Worm (Caenorhabditis elegans): ENCODE results near the gene ncx-5.

Gene ncx-5

ce11 chrV:10529600-10529999 lies 39.7 kb upstream of the ncx-5 start:
- peak; percentile 31 for TF ChIP-seq nhr-28 (tag; optimal IDR thresholded peaks at IDR 0.05)
- TF ChIP-seq aha-1 (tag): peak; percentile 90
- no peak for TF ChIP-seq daf-8 (GFP tag; IDR thresholded peaks at IDR 0.05)

DNA sequence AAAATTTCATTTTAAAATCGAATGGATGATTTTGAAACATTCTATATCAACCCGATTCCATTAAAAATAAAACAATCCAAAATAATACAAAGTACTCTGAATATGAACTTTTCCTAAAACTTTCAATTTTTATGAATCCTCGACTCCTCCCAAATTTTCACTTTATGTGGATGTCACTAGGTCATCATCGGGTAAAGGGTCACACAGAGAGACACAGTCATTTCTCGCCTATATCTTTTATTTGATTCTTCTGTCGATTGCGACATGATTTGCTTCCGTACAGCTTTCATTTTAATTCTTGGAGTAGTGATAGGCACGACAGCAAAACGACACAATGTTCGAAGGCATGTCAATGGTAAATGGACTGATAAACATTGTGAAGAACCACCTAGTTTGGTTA lies 38.6 kb upstream of the ncx-5 start, which contains the start of gene F25D1.3:
F25D1.3 (plus strand) TSS at position 225 of the 400 bp plus-strand sequence.
- no peak for TF ChIP-seq nhr-77 (tag; optimal IDR thresholded peaks at IDR 0.05)
- no peak for TF ChIP-seq lin-13 (GFP tag; optimal IDR thresholded peaks at IDR 0.05)
- TF ChIP-seq F10B5.3 (tag; optimal IDR thresholded peaks at IDR 0.05): no peak
- no peak for TF ChIP-seq ZK337.2 (GFP tag; IDR thresholded peaks at IDR 0.05)
- no peak for TF ChIP-seq fos-1 (tag; optimal IDR thresholded peaks at IDR 0.05)
- no peak for TF ChIP-seq egl-27 (tag; optimal IDR thresholded peaks at IDR 0.05)
- no peak for TF ChIP-seq nhr-102 (tag; optimal IDR thresholded peaks at IDR 0.05)
- TF ChIP-seq Y75B8A.6 (GFP tag; IDR thresholded peaks at IDR 0.05): no peak
- TF ChIP-seq ceh-82 (tag; optimal IDR thresholded peaks at IDR 0.05): no peak
- no peak for TF ChIP-seq vab-7 (GFP tag; IDR thresholded peaks at IDR 0.05)
- TF ChIP-seq nhr-48 (tag; optimal IDR thresholded peaks at IDR 0.05): no peak
- TF ChIP-seq skn-1 (tag; optimal IDR thresholded peaks at IDR 0.05): no peak
- no peak for TF ChIP-seq nhr-25 (tag; optimal IDR thresholded peaks at IDR 0.05; ENCODE audit: borderline replicate concordance, insufficient read depth)
- no peak for TF ChIP-seq lin-1 (GFP tag; IDR thresholded peaks at IDR 0.05)
- no peak for TF ChIP-seq F49E8.2 (tag; optimal IDR thresholded peaks at IDR 0.05; ENCODE audit: borderline replicate concordance)
- TF ChIP-seq gei-8 (GFP tag; optimal IDR thresholded peaks at IDR 0.05): no peak
- TF ChIP-seq ces-1 (GFP tag; optimal IDR thresholded peaks at IDR 0.05): no peak
- TF ChIP-seq egl-43 (GFP tag; IDR thresholded peaks at IDR 0.05): no peak

DNA sequence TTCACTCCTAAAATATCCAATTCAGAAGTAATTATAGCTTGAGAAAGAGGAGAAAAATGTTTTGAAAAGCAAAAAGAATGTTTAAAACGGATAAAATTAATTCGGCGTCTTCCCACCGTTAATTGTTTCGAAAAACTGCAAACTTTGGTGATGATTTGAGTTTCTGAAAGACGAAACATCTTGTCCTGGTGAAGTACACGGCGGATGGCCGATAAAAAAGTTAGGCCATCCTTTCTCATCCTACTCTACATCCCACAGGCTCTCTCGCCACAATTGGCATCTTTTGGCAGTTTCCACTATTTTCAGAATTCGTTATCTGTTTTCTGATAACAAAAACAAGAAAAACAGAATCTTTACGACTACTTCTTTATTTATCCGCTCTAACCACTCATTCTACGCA lies 36.0 kb upstream of the ncx-5 start, which contains the start of the genes C35A5.8 and hda-11:
C35A5.8 (minus strand) TSS at position 7 of the 400 bp plus-strand sequence.
hda-11 (plus strand) TSS at position 283 of the 400 bp plus-strand sequence.
- TF ChIP-seq pqm-1 (tag; optimal IDR thresholded peaks at IDR 0.05): no peak
- no peak for TF ChIP-seq Y75B8A.6 (GFP tag; IDR thresholded peaks at IDR 0.05)
- no peak for TF ChIP-seq nhr-102 (tag; optimal IDR thresholded peaks at IDR 0.05)
- TF ChIP-seq gei-8 (GFP tag; optimal IDR thresholded peaks at IDR 0.05): no peak
- TF ChIP-seq spr-3 (GFP tag; optimal IDR thresholded peaks at IDR 0.05): no peak
- TF ChIP-seq nhr-41 (GFP tag; IDR thresholded peaks at IDR 0.05): no peak
- TF ChIP-seq ceh-62 (tag; optimal IDR thresholded peaks at IDR 0.05): no peak
- no peak for TF ChIP-seq F44E2.7 (GFP tag; IDR thresholded peaks at IDR 0.05)
- no peak for TF ChIP-seq mdl-1 (tag; optimal IDR thresholded peaks at IDR 0.05)
- TF ChIP-seq lsy-2 (tag; optimal IDR thresholded peaks at IDR 0.05): peak in 1 of 2 experiments; percentile 78
- no peak for TF ChIP-seq T20F7.1 (GFP tag; optimal IDR thresholded peaks at IDR 0.05)
- TF ChIP-seq aly-2 (tag; optimal IDR thresholded peaks at IDR 0.05): no peak
- 0 out of 2 replicates have a peak, but pooled peaks have one; percentile 50 for TF ChIP-seq tra-1 (GFP tag; IDR thresholded peaks at IDR 0.05)
- TF ChIP-seq lin-1 (GFP tag; IDR thresholded peaks at IDR 0.05): no peak
- no peak for TF ChIP-seq ces-1 (GFP tag; optimal IDR thresholded peaks at IDR 0.05)
- peak; percentile 89 for TF ChIP-seq ZK337.2 (GFP tag; IDR thresholded peaks at IDR 0.05)
- peak; percentile 41 for TF ChIP-seq sdz-12 (GFP tag; optimal IDR thresholded peaks at IDR 0.05)
- TF ChIP-seq pha-4 (GFP tag; IDR thresholded peaks at IDR 0.05): no peak; the same call in 1 of the 2 replicates
- no peak for TF ChIP-seq pha-4 (tag; optimal IDR thresholded peaks at IDR 0.05)
- TF ChIP-seq aha-1 (tag): peak; percentile 42
- peak; percentile 46; the same call in 1 of the 2 replicates for TF ChIP-seq zfp-3 (GFP tag; conservative IDR thresholded peaks at IDR 0.05)
- TF ChIP-seq unc-62 (GFP tag; optimal IDR thresholded peaks at IDR 0.05 in 1 of 2): peak in 1 of 2 experiments; percentile 92
- TF ChIP-seq unc-62 (tag; optimal IDR thresholded peaks at IDR 0.05): no peak
- TF ChIP-seq ceh-20 (GFP tag; IDR thresholded peaks at IDR 0.05): no peak
- TF ChIP-seq php-3 (GFP tag; IDR thresholded peaks at IDR 0.05): no peak
- TF ChIP-seq cey-2 (tag; optimal IDR thresholded peaks at IDR 0.05; ENCODE audit: borderline replicate concordance, insufficient read depth): no peak
- no peak for TF ChIP-seq Y105C5A.15 (GFP tag; IDR thresholded peaks at IDR 0.05)
- no peak for TF ChIP-seq ceh-44 (GFP tag; IDR thresholded peaks at IDR 0.05)
- no peak for TF ChIP-seq lin-29 (GFP tag; IDR thresholded peaks at IDR 0.05)
- no peak for TF ChIP-seq lin-15B (tag; optimal IDR thresholded peaks at IDR 0.05)
- no peak for TF ChIP-seq egl-27 (tag; optimal IDR thresholded peaks at IDR 0.05)
- no peak for TF ChIP-seq nhr-111 (GFP tag; optimal IDR thresholded peaks at IDR 0.05)
- TF ChIP-seq spr-1 (tag; optimal IDR thresholded peaks at IDR 0.05): no peak
- TF ChIP-seq dpl-1 (GFP tag; optimal IDR thresholded peaks at IDR 0.05): peak; percentile 73
- no peak for TF ChIP-seq arid-1 (GFP tag; conservative IDR thresholded peaks at IDR 0.05)

All from whole organism, L4 larva.